Worm (Caenorhabditis elegans): ENCODE measurements around the gene C50F4.8.

DNA sequence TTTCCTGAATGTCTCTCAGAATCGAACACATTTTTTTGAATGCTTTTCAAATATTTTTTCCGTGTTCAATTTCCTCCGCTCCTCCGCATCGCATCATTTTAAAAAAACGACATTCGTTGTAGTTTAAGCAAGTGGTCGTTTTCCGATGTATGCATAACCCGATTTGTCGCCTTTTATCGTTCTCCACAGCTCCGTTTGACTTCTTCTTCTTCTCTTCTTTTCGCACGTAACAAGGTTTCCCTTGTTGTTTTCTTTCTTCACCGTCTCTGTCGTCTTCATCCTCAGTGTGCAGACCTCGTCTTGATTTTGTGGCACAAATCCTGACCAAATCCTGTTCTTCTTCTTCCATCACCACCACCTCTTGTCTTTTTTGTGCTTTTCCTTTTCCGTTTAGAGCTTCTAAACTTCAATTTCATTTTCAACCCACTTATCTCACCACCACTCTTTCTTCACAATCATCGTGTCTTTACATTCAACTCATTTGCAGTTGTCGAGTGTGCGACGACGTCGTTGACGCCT is 34.9 kb downstream of the C50F4.8 start, which contains the start of gene K06A4.2:
- no peak for TF ChIP-seq nhr-12 (tag; optimal IDR thresholded peaks at IDR 0.05)
- no peak for TF ChIP-seq nhr-77 (tag; optimal IDR thresholded peaks at IDR 0.05)
- no peak for TF ChIP-seq nhr-23 (tag; optimal IDR thresholded peaks at IDR 0.05)
- no peak for TF ChIP-seq egl-27 (tag; optimal IDR thresholded peaks at IDR 0.05)
- TF ChIP-seq ceh-82 (tag; optimal IDR thresholded peaks at IDR 0.05), result no peak
- no peak for TF ChIP-seq aly-2 (tag; optimal IDR thresholded peaks at IDR 0.05)
- no peak for TF ChIP-seq nhr-237 (tag; optimal IDR thresholded peaks at IDR 0.05)
